Worm (Caenorhabditis elegans): ENCODE results near the gene C50B6.7.
A peak's percentile ranks its signal among the peaks of the same experiment; 100 is the strongest.

Gene C50B6.7

DNA sequence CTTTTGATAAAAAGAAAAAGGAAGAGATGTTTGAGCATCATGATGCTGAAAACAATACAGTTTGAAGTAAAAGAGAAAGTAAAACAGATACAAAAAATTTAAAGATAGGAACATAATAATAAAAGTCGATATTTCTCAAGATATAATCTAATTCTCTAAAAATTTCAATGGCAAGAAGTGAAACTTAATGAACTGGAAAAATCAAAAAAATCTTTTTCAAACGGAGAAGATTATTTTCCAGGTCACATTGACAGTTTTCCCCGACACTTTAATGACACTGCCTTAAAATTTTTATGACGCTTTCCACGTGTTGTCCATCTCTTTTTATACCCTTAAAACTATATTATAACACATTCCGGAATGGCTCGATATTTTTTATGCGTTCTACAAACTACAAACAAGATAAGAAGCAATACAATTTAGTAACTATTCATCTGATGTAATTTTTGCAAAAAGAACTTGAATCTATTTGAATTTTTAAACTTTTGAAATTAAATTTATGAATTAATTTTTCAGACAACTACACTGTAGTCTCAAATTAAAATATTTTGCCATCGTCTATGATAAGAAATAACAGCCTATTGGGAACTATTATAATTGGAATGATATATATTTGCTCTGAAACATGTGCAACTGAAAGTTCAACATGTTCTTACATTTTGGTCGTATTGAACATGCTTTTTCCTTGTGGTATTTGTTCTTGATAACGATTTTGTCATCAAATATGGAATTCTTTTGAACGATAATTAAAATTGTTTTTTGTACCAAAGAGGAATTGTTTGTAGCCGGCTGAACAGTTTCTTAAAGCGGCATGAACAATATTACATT lies at the start of gene C50B6.7:
Gene C50B6.7, minus strand, starts transcription at position 51 of the 828 bp plus-strand sequence.
- TF ChIP-seq nhr-80 (tag; optimal IDR thresholded peaks at IDR 0.05) (peak; percentile 32), F49E8.2 (tag; optimal IDR thresholded peaks at IDR 0.05; ENCODE audit: insufficient read depth) (no peak)

DNA sequence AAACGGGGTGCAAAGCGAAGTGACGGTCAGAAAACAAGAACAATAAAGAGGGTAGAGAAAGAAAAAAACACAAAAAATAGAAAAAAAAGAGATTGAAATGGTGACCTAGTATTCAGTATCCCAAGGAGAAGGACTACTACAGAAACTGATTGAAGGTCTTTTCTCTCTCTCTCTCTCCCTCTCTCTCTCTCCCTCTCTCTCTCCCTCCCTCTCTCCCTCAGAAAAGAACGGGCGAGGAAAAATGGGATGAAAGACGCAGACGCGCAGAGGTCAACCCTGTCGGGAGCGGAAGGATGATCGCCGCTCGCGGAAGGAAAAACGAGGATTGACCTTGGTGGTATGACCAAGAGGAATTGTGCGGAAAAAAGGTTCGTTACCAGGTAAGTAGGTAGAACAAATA lies 49.7 kb upstream of the C50B6.7 start:
- TF ChIP-seq ets-4 (GFP tag; optimal IDR thresholded peaks at IDR 0.05), result no peak
- no peak for TF ChIP-seq repo-1 (tag; optimal IDR thresholded peaks at IDR 0.05)
- TF ChIP-seq ztf-3 (GFP tag; optimal IDR thresholded peaks at IDR 0.05), result no peak
- no peak for TF ChIP-seq ztf-28 (GFP tag; IDR thresholded peaks at IDR 0.05)
- TF ChIP-seq K12H6.12 (tag; optimal IDR thresholded peaks at IDR 0.05), result no peak
- TF ChIP-seq let-526 (GFP tag; IDR thresholded peaks at IDR 0.05), result no peak
- no peak for TF ChIP-seq Y95B8A.8 (GFP tag; IDR thresholded peaks at IDR 0.05)
- peak; percentile 17 for TF ChIP-seq nhr-80 (tag; optimal IDR thresholded peaks at IDR 0.05)
- TF ChIP-seq F57A8.1 (GFP tag; optimal IDR thresholded peaks at IDR 0.05), result no peak
- TF ChIP-seq sdz-38 (tag; optimal IDR thresholded peaks at IDR 0.05), result no peak
- TF ChIP-seq rec-8 (tag; optimal IDR thresholded peaks at IDR 0.05), result no peak
- TF ChIP-seq him-1 (tag; optimal IDR thresholded peaks at IDR 0.05), result no peak
- TF ChIP-seq T07F8.4 (tag; optimal IDR thresholded peaks at IDR 0.05), result no peak
- TF ChIP-seq Y67H2A.10 (GFP tag; conservative IDR thresholded peaks at IDR 0.05), result no peak
- no peak for TF ChIP-seq ceh-40 (GFP tag; IDR thresholded peaks at IDR 0.05)
- TF ChIP-seq lir-1 (GFP tag; conservative IDR thresholded peaks at IDR 0.05), result no peak
- peak; percentile 89 for TF ChIP-seq zfh-2 (GFP tag; conservative IDR thresholded peaks at IDR 0.05)
- TF ChIP-seq ama-1 (optimal IDR thresholded peaks at IDR 0.05), result no peak
- no peak for TF ChIP-seq ama-1 (GFP tag; optimal IDR thresholded peaks at IDR 0.05)
- no peak for TF ChIP-seq Y53G8AR.9 (GFP tag; conservative IDR thresholded peaks at IDR 0.05)
- TF ChIP-seq dox-1 (GFP tag; IDR thresholded peaks at IDR 0.05), result peak; percentile 50; the same call in 1 of the 2 replicates
- TF ChIP-seq B0019.2 (GFP tag; conservative IDR thresholded peaks at IDR 0.05), result no peak
- peak; percentile 63 for TF ChIP-seq egrh-3 (GFP tag; IDR thresholded peaks at IDR 0.05)

DNA sequence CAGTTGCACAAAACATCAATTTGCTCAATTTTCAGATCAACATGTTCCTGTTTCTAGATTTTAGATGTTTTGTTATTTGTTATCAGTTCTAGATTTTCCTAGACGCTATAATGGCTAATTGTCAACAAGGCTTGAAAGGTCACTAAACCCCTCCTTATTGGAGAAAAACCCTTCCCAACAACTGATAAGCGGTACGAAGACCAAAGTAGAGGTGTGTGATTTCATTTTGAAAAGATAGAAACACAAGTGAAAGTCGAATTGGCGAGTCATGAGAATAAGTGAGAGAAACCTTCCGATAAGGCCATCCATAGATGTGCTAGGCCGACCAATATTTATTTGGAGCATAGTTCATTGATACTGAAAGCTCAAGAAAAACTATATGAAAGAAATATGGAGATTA lies 48.9 kb upstream of the C50B6.7 start:
- TF ChIP-seq aptf-3 (GFP tag; IDR thresholded peaks at IDR 0.05) (no peak), madf-10 (tag; optimal IDR thresholded peaks at IDR 0.05) (peak; percentile 6), ztf-22 (GFP tag; optimal IDR thresholded peaks at IDR 0.05) (no peak), egl-44 (GFP tag; IDR thresholded peaks at IDR 0.05) (0 out of 2 replicates have a peak, but pooled peaks have one; percentile 25), him-1 (tag; optimal IDR thresholded peaks at IDR 0.05) (no peak), atf-7 (tag; optimal IDR thresholded peaks at IDR 0.05) (peak; percentile 41), nhr-80 (tag; optimal IDR thresholded peaks at IDR 0.05) (peak; percentile 86), cebp-1 (GFP tag; IDR thresholded peaks at IDR 0.05) (no peak), cebp-1 (tag; optimal IDR thresholded peaks at IDR 0.05) (peak; percentile 21)

DNA sequence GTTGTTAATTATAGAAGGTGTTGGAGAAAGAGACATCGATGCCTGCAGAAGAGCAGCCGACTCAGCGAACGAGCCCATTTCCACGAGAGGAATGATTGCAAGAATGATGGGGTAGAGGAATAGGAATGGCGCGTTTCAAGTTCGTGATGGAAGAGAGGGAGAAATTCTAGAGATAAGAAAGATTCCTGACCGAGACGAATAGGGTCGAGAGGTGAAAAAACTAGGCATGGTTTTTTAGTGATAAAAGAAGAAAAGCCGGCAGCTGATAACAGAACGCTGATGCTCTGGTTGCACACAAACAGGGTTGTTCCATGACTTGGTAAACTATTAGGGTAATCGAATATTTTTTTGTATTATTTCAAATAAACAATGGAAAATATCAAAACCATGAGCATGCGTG lies 48.0 kb upstream of the C50B6.7 start:
- TF ChIP-seq athp-1 (tag; optimal IDR thresholded peaks at IDR 0.05) (no peak), hlh-12 (tag; optimal IDR thresholded peaks at IDR 0.05) (no peak), ceh-79 (tag; optimal IDR thresholded peaks at IDR 0.05) (no peak), akir-1 (GFP tag; optimal IDR thresholded peaks at IDR 0.05) (no peak), dox-1 (GFP tag; IDR thresholded peaks at IDR 0.05) (peak; percentile 64), K11D2.4 (GFP tag; IDR thresholded peaks at IDR 0.05) (no peak), F55B11.4 (tag; optimal IDR thresholded peaks at IDR 0.05; ENCODE audit: borderline replicate concordance, insufficient read depth) (no peak), him-1 (tag; optimal IDR thresholded peaks at IDR 0.05) (no peak), lsy-27 (tag; optimal IDR thresholded peaks at IDR 0.05; ENCODE audit: borderline replicate concordance, insufficient read depth) (no peak), nfya-1 (tag; optimal IDR thresholded peaks at IDR 0.05; ENCODE audit: borderline replicate concordance, insufficient read depth) (no peak), ztf-22 (GFP tag; optimal IDR thresholded peaks at IDR 0.05) (peak; percentile 52), ceh-100 (GFP tag; IDR thresholded peaks at IDR 0.05) (no peak), zfh-2 (GFP tag; conservative IDR thresholded peaks at IDR 0.05) (peak; percentile 50; the same call in 1 of the 2 replicates), egl-44 (GFP tag; IDR thresholded peaks at IDR 0.05) (0 out of 2 replicates have a peak, but pooled peaks have one; percentile 59), nhr-80 (tag; optimal IDR thresholded peaks at IDR 0.05) (peak; percentile 97), F33H1.4 (GFP tag; IDR thresholded peaks at IDR 0.05) (no peak), F52B5.7 (tag; optimal IDR thresholded peaks at IDR 0.05) (no peak), madf-10 (tag; optimal IDR thresholded peaks at IDR 0.05) (no peak), atf-7 (tag; optimal IDR thresholded peaks at IDR 0.05) (no peak)

All from whole organism, young adult.